Fruit fly (Drosophila melanogaster) whole organism: ENCODE measurements around the gene Prx5.

Experiments
- CG8478 ChIP-seq: fragments of >200 bp; optimal IDR thresholded peaks from 2 replicates; lab custom pipeline; 2018; ENCODE audit warnings: inconsistent platforms
- Dll ChIP-seq: fragments of >200 bp; optimal IDR thresholded peaks from 2 replicates; lab custom pipeline; 2017
- EcR ChIP-seq, 2 experiments: fragments of >200 bp; optimal IDR thresholded peaks; 2 replicates each; lab custom pipeline; 2017; ENCODE audit warnings: missing biosample characterization in 2 of 2, missing genetic modification characterization in 2 of 2, missing genetic modification reagents in 2 of 2
- pan ChIP-seq: fragments of >200 bp; optimal IDR thresholded peaks from 2 replicates; lab custom pipeline; 2017
- psq ChIP-seq: fragments of >200 bp; optimal IDR thresholded peaks from 2 replicates; lab custom pipeline; 2017
- usp ChIP-seq: fragments of >200 bp; optimal IDR thresholded peaks from 2 replicates; lab custom pipeline; 2017; ENCODE audit warnings: missing biosample characterization, missing genetic modification characterization, mixed read lengths

Prx5 gene

DNA sequence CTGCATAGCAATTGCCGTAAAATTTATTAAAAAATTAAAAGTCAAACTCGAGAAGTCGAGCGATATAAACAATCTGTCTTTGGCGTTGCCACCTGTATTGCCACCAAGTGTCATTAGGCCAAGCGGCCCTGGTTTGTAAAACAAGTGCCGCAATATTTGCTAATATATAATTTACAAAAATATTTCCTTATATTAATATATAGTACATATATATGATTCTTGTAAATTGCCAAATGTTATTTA is at the start of gene Prx5, which contains the start of gene CG7215:
TSS of gene Prx5 (minus strand) at position 101 of the 243 bp plus-strand sequence.
TSS of gene CG7215 (minus strand) at position 101 of the 243 bp plus-strand sequence.
- TF ChIP-seq pan, result no peak
- no peak for TF ChIP-seq EcR (GFP tag; optimal IDR thresholded peaks at IDR 0.05; lab: Kevin White, UChicago)
- no peak for TF ChIP-seq Dll
- no peak for TF ChIP-seq CG8478

- TF ChIP-seq EcR (GFP tag; optimal IDR thresholded peaks at IDR 0.05; lab: Kevin White, UChicago), result no peak
- TF ChIP-seq usp, result no peak
- no peak for TF ChIP-seq Dll
- TF ChIP-seq pan, result no peak
- TF ChIP-seq psq, result no peak
These were observed 48.8 kb upstream of the Prx5 start, which contains the start of gene CG14314 for dm6 chr3R:18215900-18216299. TSS of gene CG14314 (plus strand) at chr3R:18216142.

DNA sequence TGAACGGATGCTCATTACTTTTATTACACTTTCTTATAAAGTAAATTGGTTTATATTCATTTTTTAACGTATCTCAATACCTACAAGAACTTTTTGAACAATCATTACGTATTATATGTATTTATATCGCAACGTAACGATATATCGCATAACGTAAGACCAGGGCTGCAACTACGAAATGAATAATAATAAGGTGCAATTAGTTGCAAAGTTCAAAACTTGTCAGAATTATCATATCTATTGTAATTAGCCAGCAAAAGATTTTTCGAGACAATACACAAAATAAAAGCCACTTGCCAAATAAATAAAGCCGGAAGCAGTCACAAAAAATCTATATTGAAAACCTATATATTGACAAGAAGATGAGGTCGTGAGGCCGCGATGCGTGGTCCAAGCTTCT is 48.2 kb upstream of the Prx5 start:
- TF ChIP-seq CG8478 (no peak), Dll (no peak), psq (no peak), usp (no peak), pan (no peak), EcR (GFP tag; optimal IDR thresholded peaks at IDR 0.05; lab: Kevin White, UChicago) (no peak)

DNA sequence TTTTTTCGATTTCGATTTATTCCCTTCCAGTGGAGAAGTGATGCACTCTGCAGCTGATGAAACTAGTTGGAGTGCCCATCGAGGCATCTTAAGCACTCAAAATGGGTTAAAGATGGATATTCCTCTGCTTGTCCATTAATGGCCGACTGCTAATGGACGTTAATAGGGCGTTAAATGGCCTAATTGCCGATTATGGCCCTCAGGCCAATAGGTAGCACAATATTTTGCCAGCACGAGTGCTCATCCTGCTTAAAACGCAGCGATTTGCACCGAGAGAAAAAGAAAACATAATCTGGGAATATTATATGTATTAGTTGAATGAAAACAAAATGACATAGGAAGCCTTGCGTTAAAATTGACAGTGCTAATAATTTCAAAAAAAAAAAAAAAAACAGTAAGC is 41.4 kb upstream of the Prx5 start, which contains the start of gene CG44158:
TSS of gene CG44158 (plus strand) at position 301 of the 400 bp plus-strand sequence.
- no peak for TF ChIP-seq CG8478
- no peak for TF ChIP-seq psq
- no peak for TF ChIP-seq Dll
- no peak for TF ChIP-seq usp
- no peak for TF ChIP-seq EcR (GFP tag; optimal IDR thresholded peaks at IDR 0.05; lab: Kevin White, UChicago)
- TF ChIP-seq pan, result no peak

DNA sequence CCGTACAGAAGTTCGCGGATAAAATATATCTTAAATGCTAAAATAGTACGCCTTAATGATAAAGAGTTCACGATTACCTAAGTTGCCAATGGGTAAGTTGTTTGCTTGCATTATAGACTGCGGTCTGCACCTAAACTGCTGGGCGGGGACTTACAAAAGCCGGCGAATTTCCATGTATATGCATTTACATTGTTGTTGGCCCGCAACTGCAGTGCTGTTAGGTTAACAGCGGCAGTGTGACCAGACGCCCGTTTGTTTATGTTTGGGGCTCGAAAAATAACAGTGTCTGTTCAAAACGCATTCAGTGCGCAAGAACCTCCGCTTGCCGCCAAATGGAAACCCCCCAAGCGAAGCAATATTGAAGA is 32.8 kb upstream of the Prx5 start:
- no peak for TF ChIP-seq usp
- no peak for TF ChIP-seq pan
- no peak for TF ChIP-seq psq

dm6 chr3R:18199177-18199884 is 32.3 kb upstream of the Prx5 start, which contains the start of the genes Ssdp and CG7985:
TSS of gene Ssdp (minus strand) at chr3R:18199595.
TSS of gene CG7985 (plus strand) at chr3R:18199857.
- TF ChIP-seq psq, result peak; percentile 59
- TF ChIP-seq CG8478, result no peak

- TF ChIP-seq Dll, result peak; percentile 97
- no peak for TF ChIP-seq pan
These were observed 31.5 kb upstream of the Prx5 start for dm6 chr3R:18198518-18199118.

DNA sequence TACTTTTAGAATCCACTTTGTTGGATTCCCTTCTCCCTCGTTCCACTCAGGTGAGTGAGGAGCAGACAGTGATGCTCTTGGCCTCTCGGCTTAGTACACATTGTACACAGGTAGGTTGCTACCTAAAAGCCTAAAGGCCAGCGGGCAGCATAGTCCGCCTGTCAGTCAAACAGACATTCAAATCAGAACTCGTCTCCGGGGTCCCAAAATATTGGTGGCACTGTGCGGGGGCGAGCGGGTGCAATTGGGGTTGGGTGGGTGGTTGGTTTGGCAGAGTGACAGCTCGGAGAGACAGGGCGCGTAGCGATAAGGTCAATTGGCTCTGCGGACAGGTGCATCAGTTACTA is 30.7 kb upstream of the Prx5 start:
- TF ChIP-seq psq, result no peak
- no peak for TF ChIP-seq usp
- no peak for TF ChIP-seq Dll
- no peak for TF ChIP-seq pan
- TF ChIP-seq EcR (GFP tag; optimal IDR thresholded peaks at IDR 0.05; lab: Kevin White, UChicago), result no peak

dm6 chr3R:18196991-18197801 is 30.1 kb upstream of the Prx5 start:
- no peak for TF ChIP-seq usp
- TF ChIP-seq psq, result no peak
- TF ChIP-seq pan, result no peak
- peak; percentile 51 for TF ChIP-seq CG8478
- TF ChIP-seq Dll, result peak; percentile 98
- no peak for TF ChIP-seq EcR (GFP tag; optimal IDR thresholded peaks at IDR 0.05; lab: Kevin White, UChicago)

DNA sequence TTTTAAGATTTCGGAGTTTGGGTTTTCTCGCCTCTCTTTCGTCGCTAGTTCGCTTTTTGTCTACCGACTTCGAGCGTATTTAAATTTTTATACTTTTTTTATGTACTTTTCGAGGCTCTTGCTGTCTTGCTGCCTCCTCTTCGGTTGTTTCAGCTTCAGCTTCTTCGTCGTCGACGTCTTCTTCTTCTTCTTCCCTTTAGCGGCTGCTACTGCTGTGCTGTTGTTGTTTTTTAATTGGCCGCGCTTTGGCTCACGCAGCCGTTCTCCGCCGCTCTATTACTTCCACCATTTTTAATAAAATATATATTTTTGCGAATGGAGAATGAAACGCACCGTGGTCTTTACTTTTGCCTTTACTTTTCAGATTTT is 29.5 kb upstream of the Prx5 start:
- TF ChIP-seq psq (no peak), usp (no peak), pan (no peak)

DNA sequence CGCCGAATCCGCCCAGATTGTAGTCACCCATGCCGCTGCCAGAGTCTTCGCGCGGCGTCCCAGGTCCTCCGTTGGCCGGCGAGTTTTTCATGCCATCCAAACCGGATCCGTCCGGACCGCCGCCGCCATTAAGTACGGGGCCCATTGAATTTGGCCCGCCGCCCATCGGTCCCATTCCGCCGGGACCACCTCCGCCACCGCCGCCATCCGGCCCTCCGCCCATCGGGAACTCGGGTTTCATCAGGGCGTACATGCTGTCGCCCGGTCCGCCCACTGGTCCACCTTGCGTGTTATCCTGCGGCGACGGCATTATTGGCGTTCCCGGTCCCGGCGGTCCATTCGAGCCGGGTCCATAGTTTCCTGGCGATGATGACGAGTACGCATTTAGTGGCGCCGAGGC is 28.2 kb upstream of the Prx5 start:
- TF ChIP-seq Dll (no peak), psq (no peak), EcR (GFP tag; optimal IDR thresholded peaks at IDR 0.05; lab: Kevin White, UChicago) (no peak), pan (no peak), usp (no peak), CG8478 (no peak)

DNA sequence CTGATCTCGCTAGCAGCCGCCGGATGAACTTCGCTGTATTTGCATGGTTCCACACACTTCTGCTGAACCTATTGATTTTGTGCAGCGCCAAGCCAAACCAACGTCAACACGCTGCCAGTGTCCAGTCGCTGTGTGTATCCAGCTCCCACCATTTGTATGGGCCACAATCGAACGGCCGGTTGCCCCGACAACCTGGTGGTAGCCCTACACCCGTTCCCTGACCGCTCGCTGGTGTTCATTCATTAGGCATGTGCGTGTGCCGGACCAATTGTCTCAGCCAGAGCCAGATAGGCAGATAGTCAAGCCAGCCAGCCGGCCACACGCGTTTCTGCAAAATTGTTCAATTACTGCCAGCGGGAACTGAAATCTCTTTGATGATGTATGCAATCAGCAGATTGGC is 24.8 kb upstream of the Prx5 start, which contains the start of gene CG14313:
TSS of gene CG14313 (minus strand) at position 101 of the 400 bp plus-strand sequence.
- TF ChIP-seq pan (no peak), psq (no peak), CG8478 (no peak), usp (no peak), Dll (no peak), EcR (GFP tag; optimal IDR thresholded peaks at IDR 0.05; lab: Kevin White, UChicago) (no peak)

DNA sequence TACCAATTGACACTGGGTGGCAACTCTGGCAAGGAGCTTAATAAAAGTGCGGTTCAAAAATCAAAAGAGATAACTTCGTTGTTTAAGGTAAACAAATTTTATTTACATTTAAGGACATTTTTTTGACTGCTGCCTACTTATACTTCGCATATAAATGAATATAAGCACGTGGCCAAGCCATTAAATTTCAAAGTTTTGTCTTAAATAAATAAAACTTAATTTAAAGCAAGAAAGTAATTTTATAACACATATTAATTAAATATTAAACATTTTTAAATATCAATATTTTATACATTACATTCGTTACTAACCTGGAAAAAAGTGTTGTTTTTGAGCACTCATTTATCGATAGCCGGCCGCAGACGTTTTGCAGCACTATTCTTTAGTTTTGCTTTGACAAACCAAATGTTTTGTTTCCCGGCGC is 21.6 kb upstream of the Prx5 start, which contains the start of the genes CG12321 and MED17:
TSS of gene CG12321 (minus strand) at position 6 of the 424 bp plus-strand sequence.
TSS of gene MED17 (plus strand) at position 371 of the 424 bp plus-strand sequence.
- TF ChIP-seq EcR (GFP tag; optimal IDR thresholded peaks at IDR 0.05; lab: Kevin White, UChicago) (no peak), psq (no peak)

dm6 chr3R:18185385-18185784 is 18.3 kb upstream of the Prx5 start, which contains the start of the genes Arp5 and CG7208:
TSS of gene Arp5 (plus strand) at chr3R:18185498.
TSS of gene CG7208 (minus strand) at chr3R:18185715.
- TF ChIP-seq usp (no peak), psq (no peak), pan (no peak), EcR (GFP tag; optimal IDR thresholded peaks at IDR 0.05; lab: Kevin White, UChicago) (no peak), Dll (no peak), CG8478 (no peak)
